Worm (Caenorhabditis elegans) whole organism, young adult: ENCODE results near the gene syf-3.

Experiments used
- B0035.1 ChIP-seq: sonication (generic microtip); optimal IDR thresholded peaks from 2 replicates; lab custom pipeline; 2016; ENCODE audit warnings: missing genetic modification characterization, mild to moderate bottlenecking, missing compliant biosample characterization, missing genotype, missing genetic modification reagents
- K12H6.12 ChIP-seq: fragments of 200-800 bp; sonication (Bioruptor generic); optimal IDR thresholded peaks from 2 replicates; lab custom pipeline; 2018; ENCODE audit warnings: mild to moderate bottlenecking, missing genetic modification characterization, missing compliant biosample characterization
- Y53G8AR.9 ChIP-seq: fragments of 200-800 bp; sonication (Bioruptor generic); conservative IDR thresholded peaks from 2 replicates; pipeline ENCODE4 v1.3.6; 2022; ENCODE audit warnings: missing genetic modification reagents, missing genetic modification characterization, missing compliant biosample characterization
- aptf-2 ChIP-seq: fragments of 200-800 bp; sonication (Bioruptor generic); conservative IDR thresholded peaks from 2 replicates; pipeline ENCODE4 v1.3.6; 2022; ENCODE audit warnings: missing genetic modification reagents, missing genetic modification characterization, missing compliant biosample characterization
- die-1 ChIP-seq: sonication (generic microtip); optimal IDR thresholded peaks from 2 replicates; lab custom pipeline; 2016; ENCODE audit warnings: missing genotype, mild to moderate bottlenecking, missing genetic modification characterization, missing compliant biosample characterization
- egrh-3 ChIP-seq: fragments of 200-800 bp; sonication (Bioruptor generic); IDR thresholded peaks from 2 replicates; pipeline ENCODE4 v1.3.6; 2022; ENCODE audit warnings: missing genetic modification reagents, missing genetic modification characterization, missing compliant biosample characterization
- ekl-4 ChIP-seq: fragments of 200-800 bp; sonication (Bioruptor generic); IDR thresholded peaks from 2 replicates; pipeline ENCODE4 v1.3.6; 2022; ENCODE audit warnings: missing genetic modification reagents, missing genetic modification characterization, missing compliant biosample characterization
- hrde-1 ChIP-seq: sonication (generic microtip); optimal IDR thresholded peaks from 2 replicates; lab custom pipeline; 2016; ENCODE audit warnings: missing genetic modification characterization, mild to moderate bottlenecking, missing compliant biosample characterization, moderate library complexity, missing genotype, missing genetic modification reagents, borderline replicate concordance
- lsl-1 ChIP-seq: fragments of 200-800 bp; sonication (Bioruptor generic); optimal IDR thresholded peaks from 2 replicates; lab custom pipeline; 2018; ENCODE audit warnings: mild to moderate bottlenecking, missing genetic modification characterization, moderate library complexity, missing compliant biosample characterization
- rec-8 ChIP-seq, 2 experiments: sonication (generic microtip); optimal IDR thresholded peaks; 2 replicates each; lab custom pipeline; 2016; ENCODE audit warnings: mild to moderate bottlenecking in 2 of 2, missing genetic modification characterization in 2 of 2, missing genetic modification reagents in 2 of 2, missing genotype in 2 of 2, missing biosample characterization in 1 of 2, missing compliant biosample characterization in 1 of 2, moderate library complexity in 1 of 2
- snpc-4 ChIP-seq, 5 experiments: fragments of 150-350 bp in 1 of 5; sonication (generic microtip) in 4 of 5; optimal IDR thresholded peaks; 2 replicates each; lab custom pipeline; 2014 to 2018; ENCODE audit warnings: missing genetic modification characterization in 5 of 5, missing biosample characterization in 3 of 5, antibody characterized with exemption in 2 of 5, mild to moderate bottlenecking in 2 of 5, missing compliant biosample characterization in 2 of 5, missing genotype in 2 of 5, moderate library complexity in 2 of 5, missing genetic modification reagents in 1 of 5
- unc-62 ChIP-seq: fragments of 150-350 bp; optimal IDR thresholded peaks from 2 replicates; lab custom pipeline; 2014; ENCODE audit warnings: missing biosample characterization, missing genetic modification reagents, missing genetic modification characterization
- xnd-1 ChIP-seq: sonication (generic microtip); optimal IDR thresholded peaks from 2 replicates; lab custom pipeline; 2016; ENCODE audit warnings: missing genotype, missing genetic modification reagents, missing genetic modification characterization, missing compliant biosample characterization
- ztf-22 ChIP-seq: fragments of 200-800 bp; sonication (Bioruptor generic); optimal IDR thresholded peaks from 2 replicates; lab custom pipeline; 2018; ENCODE audit warnings: mild to moderate bottlenecking, missing genetic modification characterization, moderate library complexity, missing compliant biosample characterization

DNA sequence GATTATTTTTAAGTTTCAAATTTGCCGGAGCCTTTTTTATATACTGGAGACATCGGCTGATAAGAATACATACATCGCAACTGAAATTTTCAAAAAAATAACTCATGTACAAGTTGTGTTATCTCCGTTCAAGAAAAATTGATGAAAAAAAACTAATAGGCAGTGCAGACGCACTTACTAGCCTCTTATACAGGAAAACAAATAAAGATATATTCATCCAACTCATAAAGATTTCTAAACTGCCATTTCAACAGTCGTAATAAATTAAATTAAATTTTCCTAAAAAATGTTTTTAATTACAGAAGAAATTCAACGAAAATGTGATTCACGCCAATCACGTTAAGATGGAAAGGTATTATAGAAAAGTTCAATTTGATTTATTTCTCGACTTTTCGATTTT lies 38.0 kb upstream of the syf-3 start, which contains the start of gene C04E6.5:
- TF ChIP-seq unc-62 (GFP tag; lab: Kevin White, UChicago), result no peak
- no peak for TF ChIP-seq Y53G8AR.9
- no peak for TF ChIP-seq K12H6.12
- no peak for TF ChIP-seq xnd-1 (tag; lab: Kevin White, UChicago)
- no peak for TF ChIP-seq ekl-4 (GFP tag; lab: Robert Waterston, UW)
- TF ChIP-seq hrde-1, result no peak
- no peak for TF ChIP-seq lsl-1
- TF ChIP-seq aptf-2 (GFP tag; lab: Robert Waterston, UW), result no peak
- TF ChIP-seq egrh-3 (GFP tag; lab: Robert Waterston, UW), result no peak
- TF ChIP-seq B0035.1 (tag; lab: Kevin White, UChicago), result no peak
- TF ChIP-seq snpc-4 (GFP tag; optimal IDR thresholded peaks at IDR 0.05; lab: Kevin White, UChicago), result no peak
- TF ChIP-seq snpc-4 (tag; optimal IDR thresholded peaks at IDR 0.05; lab: Kevin White, UChicago), result no peak
- no peak for TF ChIP-seq rec-8 (tag; optimal IDR thresholded peaks at IDR 0.05; lab: Kevin White, UChicago)
- no peak for TF ChIP-seq die-1 (tag; lab: Kevin White, UChicago)
- TF ChIP-seq ztf-22 (GFP tag; lab: Kevin White, UChicago), result no peak
